Worm (Caenorhabditis elegans) whole organism, L3 larva: ENCODE results near the gene sra-29.

Experiments used
- nhr-237 ChIP-seq: fragments of 150-350 bp; optimal IDR thresholded peaks from 2 replicates; lab custom pipeline; 2014; ENCODE audit warnings: missing biosample characterization, missing genetic modification characterization
- nhr-28 ChIP-seq: fragments of 150-350 bp; optimal IDR thresholded peaks from 2 replicates; lab custom pipeline; 2014; ENCODE audit warnings: missing biosample characterization, missing genetic modification characterization
- nhr-67 ChIP-seq: fragments of 150-350 bp; optimal IDR thresholded peaks from 2 replicates; lab custom pipeline; 2014; ENCODE audit warnings: missing biosample characterization, missing genetic modification characterization
- unc-39 ChIP-seq: sonication (generic microtip); optimal IDR thresholded peaks from 4 replicates; lab custom pipeline; 2017; ENCODE audit warnings: missing biosample characterization, missing genetic modification characterization
- ztf-11 ChIP-seq: fragments of 150-350 bp; optimal IDR thresholded peaks from 2 replicates; lab custom pipeline; 2014; ENCODE audit warnings: missing biosample characterization, missing genetic modification characterization

ce11 chrII:6566628-6567180, 8.8 kb downstream of the sra-29 start, which contains the start of the genes F18C5.5 and F18C5.9:
- TF ChIP-seq nhr-28 (tag; lab: Kevin White, UChicago) = no peak
- no peak for TF ChIP-seq nhr-67 (tag; lab: Kevin White, UChicago)
- no peak for TF ChIP-seq unc-39
- TF ChIP-seq ztf-11 = no peak
- no peak for TF ChIP-seq nhr-237 (tag; lab: Kevin White, UChicago)
